Fruit fly (Drosophila melanogaster) whole organism, embryonic: Measurements from ENCODE around the gene CG31098.

Experiments
- CG10209 ChIP-seq: fragments of 200-800 bp; sonication (Bioruptor generic); optimal IDR thresholded peaks from 3 replicates; lab custom pipeline; 2017; ENCODE audit warnings: missing biosample characterization, mild to moderate bottlenecking, missing genetic modification characterization, missing genetic modification reagents
- CG10267 ChIP-seq: fragments of 200-800 bp; sonication (Bioruptor generic); optimal IDR thresholded peaks from 2 replicates; lab custom pipeline; 2018; ENCODE audit warnings: missing biosample characterization, mild to moderate bottlenecking, missing genetic modification characterization, moderate library complexity
- CG10654 ChIP-seq: fragments of 200-800 bp; sonication (Bioruptor generic); optimal IDR thresholded peaks from 2 replicates; lab custom pipeline; 2016; ENCODE audit warnings: missing biosample characterization, missing genetic modification characterization
- CG10959 ChIP-seq: fragments of 200-800 bp; sonication (Bioruptor generic); IDR thresholded peaks from 2 replicates; pipeline ENCODE4 v1.3.6; 2022; ENCODE audit warnings: missing biosample characterization, missing genetic modification characterization
- CG12071 ChIP-seq: fragments of 200-800 bp; sonication (Bioruptor generic); optimal IDR thresholded peaks from 3 replicates; lab custom pipeline; 2018; ENCODE audit warnings: missing biosample characterization, mild to moderate bottlenecking, missing genetic modification characterization
- CG12769 ChIP-seq: fragments of 200-800 bp; sonication (Bioruptor generic); optimal IDR thresholded peaks from 2 replicates; lab custom pipeline; 2019; ENCODE audit warnings: missing biosample characterization, mild to moderate bottlenecking, missing genetic modification characterization, moderate library complexity
- CG13775 ChIP-seq: fragments of 200-800 bp; sonication (Bioruptor generic); optimal IDR thresholded peaks from 3 replicates; lab custom pipeline; 2017; ENCODE audit warnings: missing biosample characterization, mild to moderate bottlenecking, missing genetic modification characterization
- CG14014 ChIP-seq: fragments of 200-800 bp; sonication (Bioruptor generic); IDR thresholded peaks from 2 replicates; pipeline ENCODE4 v1.3.6; 2022; ENCODE audit warnings: missing biosample characterization, missing genetic modification characterization
- CG14050 ChIP-seq: fragments of 200-800 bp; sonication (Bioruptor generic); IDR thresholded peaks from 3 replicates; pipeline ENCODE4 v1.3.6; 2022; ENCODE audit warnings: missing biosample characterization, missing genetic modification characterization
- CG17385 ChIP-seq: fragments of 200-800 bp; sonication (Bioruptor generic); optimal IDR thresholded peaks from 3 replicates; lab custom pipeline; 2018; ENCODE audit warnings: missing biosample characterization, mild to moderate bottlenecking, missing genetic modification characterization
- CG18619 ChIP-seq: fragments of 200-800 bp; sonication (Bioruptor generic); optimal IDR thresholded peaks from 3 replicates; lab custom pipeline; 2017; ENCODE audit warnings: missing biosample characterization, mild to moderate bottlenecking, missing genetic modification characterization
- CG2712 ChIP-seq: fragments of 200-800 bp; optimal IDR thresholded peaks from 3 replicates; lab custom pipeline; 2019; ENCODE audit warnings: missing biosample characterization, mild to moderate bottlenecking, missing genetic modification characterization, moderate library complexity
- CG4730 ChIP-seq: fragments of 200-800 bp; sonication (Bioruptor generic); IDR thresholded peaks from 2 replicates; pipeline ENCODE4 v1.3.6; 2022; ENCODE audit warnings: missing biosample characterization, missing genetic modification characterization
- CG5245 ChIP-seq: fragments of 200-800 bp; sonication (Bioruptor generic); optimal IDR thresholded peaks from 3 replicates; lab custom pipeline; 2016; ENCODE audit warnings: missing biosample characterization, missing genetic modification characterization
- CG6689 ChIP-seq: fragments of 200-800 bp; sonication (Bioruptor generic); IDR thresholded peaks from 2 replicates; pipeline ENCODE4 v1.3.6; 2022; ENCODE audit warnings: missing biosample characterization, missing genetic modification characterization
- CG6813 ChIP-seq: fragments of 200-800 bp; sonication (Bioruptor generic); optimal IDR thresholded peaks from 2 replicates; lab custom pipeline; 2017; ENCODE audit warnings: missing biosample characterization, missing genetic modification characterization, mild to moderate bottlenecking, moderate library complexity, missing genetic modification reagents
- CG7372 ChIP-seq: fragments of 200-800 bp; sonication (Bioruptor generic); IDR thresholded peaks from 2 replicates; pipeline ENCODE4 v1.3.6; 2022; ENCODE audit warnings: missing biosample characterization, missing genetic modification characterization
- CG7786 ChIP-seq: fragments of 200-800 bp; sonication (Bioruptor generic); optimal IDR thresholded peaks from 2 replicates; lab custom pipeline; 2016; ENCODE audit warnings: missing biosample characterization, missing genetic modification characterization
- CG7963 ChIP-seq: fragments of 200-800 bp; sonication (Bioruptor generic); IDR thresholded peaks from 3 replicates; pipeline ENCODE4 v1.3.6; 2022; ENCODE audit warnings: missing biosample characterization, missing genetic modification characterization; ENCODE audit not compliant: partially characterized antibody
- CG8765 ChIP-seq: fragments of 200-800 bp; sonication (Bioruptor generic); IDR thresholded peaks from 2 replicates; pipeline ENCODE4 v1.3.6; 2022; ENCODE audit warnings: missing biosample characterization, missing genetic modification characterization
- CG9932 ChIP-seq: fragments of 200-800 bp; sonication (Bioruptor generic); IDR thresholded peaks from 2 replicates; pipeline ENCODE4 v1.3.6; 2022; ENCODE audit warnings: missing biosample characterization, missing genetic modification characterization
- Chrac-16 ChIP-seq: fragments of 200-800 bp; sonication (Bioruptor generic); optimal IDR thresholded peaks from 3 replicates; lab custom pipeline; 2016; ENCODE audit warnings: missing biosample characterization, missing genetic modification characterization
- Doc3 ChIP-seq: fragments of 200-800 bp; sonication (Bioruptor generic); IDR thresholded peaks from 3 replicates; pipeline ENCODE4 v1.3.6; 2022; ENCODE audit warnings: missing biosample characterization, missing genetic modification characterization; ENCODE audit not compliant: partially characterized antibody
- HmgZ ChIP-seq: fragments of 200-800 bp; sonication (Bioruptor generic); optimal IDR thresholded peaks from 2 replicates; lab custom pipeline; 2018; ENCODE audit warnings: missing biosample characterization, mild to moderate bottlenecking, missing genetic modification characterization
- Hmr ChIP-seq: fragments of 200-800 bp; sonication (Bioruptor generic); optimal IDR thresholded peaks from 3 replicates; lab custom pipeline; 2017; ENCODE audit warnings: mild to moderate bottlenecking, missing biosample characterization, missing genetic modification reagents, missing genetic modification characterization
- Hmx ChIP-seq: fragments of 200-800 bp; sonication (Bioruptor generic); optimal IDR thresholded peaks from 2 replicates; lab custom pipeline; 2016; ENCODE audit warnings: missing biosample characterization, missing genetic modification characterization
- Jarid2 ChIP-seq: fragments of 200-800 bp; sonication (Bioruptor generic); optimal IDR thresholded peaks from 3 replicates; lab custom pipeline; 2017; ENCODE audit warnings: mild to moderate bottlenecking, missing biosample characterization, missing genetic modification reagents, missing genetic modification characterization
- Med ChIP-seq: fragments of 200-800 bp; sonication (Bioruptor generic); peaks from one replicate; lab custom pipeline; 2016; ENCODE audit warnings: missing biosample characterization, missing genetic modification characterization, mild to moderate bottlenecking, inconsistent platforms, moderate library complexity
- Mes4 ChIP-seq: fragments of 200-800 bp; sonication (Bioruptor generic); optimal IDR thresholded peaks from 2 replicates; lab custom pipeline; 2016; ENCODE audit warnings: missing biosample characterization, missing genetic modification characterization
- Rx ChIP-seq: fragments of 200-800 bp; sonication (Bioruptor generic); IDR thresholded peaks from 2 replicates; pipeline ENCODE4 v1.3.6; 2022; ENCODE audit warnings: missing biosample characterization, missing genetic modification characterization
- Sox102F ChIP-seq: fragments of 200-800 bp; sonication (Bioruptor generic); optimal IDR thresholded peaks from 2 replicates; lab custom pipeline; 2018; ENCODE audit warnings: missing biosample characterization, mild to moderate bottlenecking, missing genetic modification characterization, moderate library complexity
- Stat92E ChIP-seq, 3 experiments: fragments of >200 bp in 2 of 3; fragments of 200-800 bp in 1 of 3; sonication (Bioruptor generic) in 1 of 3; optimal IDR thresholded peaks; 2 replicates each; lab custom pipeline; 2017 to 2019; ENCODE audit warnings: missing biosample characterization in 3 of 3, missing genetic modification characterization in 3 of 3, mild to moderate bottlenecking in 1 of 3, moderate library complexity in 1 of 3
- bsh ChIP-seq, 2 experiments: fragments of 200-800 bp; sonication (Bioruptor generic); optimal IDR thresholded peaks; 2 replicates each; lab custom pipeline; 2017 to 2018; ENCODE audit warnings: mild to moderate bottlenecking in 2 of 2, missing biosample characterization in 2 of 2, missing genetic modification characterization in 2 of 2, moderate library complexity in 1 of 2
- caup ChIP-seq: fragments of 200-800 bp; sonication (Bioruptor generic); optimal IDR thresholded peaks from 3 replicates; lab custom pipeline; 2017; ENCODE audit warnings: missing biosample characterization, mild to moderate bottlenecking, missing genetic modification characterization, moderate library complexity; ENCODE audit not compliant: severe bottlenecking
- crc ChIP-seq: fragments of 200-800 bp; sonication (Bioruptor generic); optimal IDR thresholded peaks from 2 replicates; lab custom pipeline; 2016; ENCODE audit warnings: missing biosample characterization, missing genetic modification characterization
- crp ChIP-seq, 2 experiments: fragments of 200-800 bp; sonication (Bioruptor generic); optimal IDR thresholded peaks; 2 replicates in 1 of 2; 3 replicates in 1 of 2; lab custom pipeline; 2017; ENCODE audit warnings: missing biosample characterization in 2 of 2, missing genetic modification characterization in 2 of 2, mild to moderate bottlenecking in 1 of 2, moderate library complexity in 1 of 2
- fu2 ChIP-seq: fragments of 200-800 bp; sonication (Bioruptor generic); optimal IDR thresholded peaks from 2 replicates; lab custom pipeline; 2016; ENCODE audit warnings: missing biosample characterization, missing genetic modification characterization
- gfzf ChIP-seq: fragments of 200-800 bp; sonication (Bioruptor generic); optimal IDR thresholded peaks from 2 replicates; lab custom pipeline; 2016; ENCODE audit warnings: missing biosample characterization, mild to moderate bottlenecking, missing genetic modification characterization, moderate library complexity
- gt ChIP-seq: fragments of 200-800 bp; sonication (Bioruptor generic); IDR thresholded peaks from 2 replicates; pipeline ENCODE4 v1.3.6; 2022; ENCODE audit warnings: missing biosample characterization, missing genetic modification characterization
- kah ChIP-seq: fragments of 200-800 bp; sonication (Bioruptor generic); optimal IDR thresholded peaks from 2 replicates; lab custom pipeline; 2018; ENCODE audit warnings: missing biosample characterization, mild to moderate bottlenecking, missing genetic modification characterization
- otp ChIP-seq: fragments of 200-800 bp; sonication (Bioruptor generic); IDR thresholded peaks from 3 replicates; pipeline ENCODE4, ENCODE4 v1.3.6; 2022; ENCODE audit warnings: missing biosample characterization, missing genetic modification characterization
- pnt ChIP-seq: fragments of 200-800 bp; sonication (Bioruptor generic); optimal IDR thresholded peaks from 3 replicates; lab custom pipeline; 2016; ENCODE audit warnings: missing biosample characterization, missing genetic modification characterization
- rib ChIP-seq: fragments of 200-800 bp; sonication (Bioruptor generic); IDR thresholded peaks from 2 replicates; pipeline ENCODE4 v1.3.6; 2022; ENCODE audit warnings: missing biosample characterization, missing genetic modification characterization
- sc ChIP-seq, 3 experiments: fragments of >200 bp in 2 of 3; fragments of 200-800 bp in 1 of 3; sonication (Bioruptor generic) in 1 of 3; optimal IDR thresholded peaks; 2 replicates in 2 of 3; 3 replicates in 1 of 3; lab custom pipeline; 2017; ENCODE audit warnings: mild to moderate bottlenecking in 1 of 3, missing biosample characterization in 1 of 3, missing genetic modification characterization in 1 of 3, missing genetic modification reagents in 1 of 3
- scrt ChIP-seq: fragments of 200-800 bp; sonication (Bioruptor generic); optimal IDR thresholded peaks from 2 replicates; lab custom pipeline; 2018; ENCODE audit warnings: missing biosample characterization, mild to moderate bottlenecking, missing genetic modification characterization, moderate library complexity
- tin ChIP-seq: fragments of 200-800 bp; sonication (Bioruptor generic); optimal IDR thresholded peaks from 3 replicates; lab custom pipeline; 2016; ENCODE audit warnings: missing biosample characterization, missing genetic modification characterization
- vnd ChIP-seq: fragments of 200-800 bp; sonication (Bioruptor generic); IDR thresholded peaks from 3 replicates; pipeline ENCODE4 v1.3.6; 2022; ENCODE audit warnings: missing biosample characterization, missing genetic modification characterization; ENCODE audit not compliant: partially characterized antibody
- zen ChIP-seq: fragments of 200-800 bp; sonication (Bioruptor generic); optimal IDR thresholded peaks from 3 replicates; lab custom pipeline; 2018; ENCODE audit warnings: missing biosample characterization, mild to moderate bottlenecking, missing genetic modification characterization, moderate library complexity

Gene CG31098

dm6 chr3R:25262322-25262761, 30.4 kb downstream of the CG31098 start, which contains the start of the genes Kdsr and CG11858 (continued):
- TF ChIP-seq CG12071 (GFP tag; lab: Kevin White, UChicago) (no peak), zen (peak; percentile 51), kah (GFP tag; lab: Kevin White, UChicago) (peak; percentile 1), CG10267 (peak; percentile 63), caup (GFP tag; lab: Kevin White, UChicago) (peak; percentile 58), Hmx (GFP tag; lab: Kevin White, UChicago) (no peak), fu2 (GFP tag; lab: Kevin White, UChicago) (peak; percentile 21), CG14014 (GFP tag; lab: Robert Waterston, UW) (peak; percentile 77), CG4730 (GFP tag; lab: Robert Waterston, UW) (peak; percentile 37; the same call in 1 of the 2 replicates), CG7786 (peak; percentile 52), scrt (GFP tag; lab: Kevin White, UChicago) (peak; percentile 33), bsh (GFP tag; optimal IDR thresholded peaks at IDR 0.05; lab: Kevin White, UChicago) (peak in 1 of 2 experiments; percentile 68), Med (GFP tag; lab: Kevin White, UChicago) (peak; percentile 95), rib (peak; percentile 38; the same call in 1 of the 2 replicates), pnt (peak; percentile 21), sc (optimal IDR thresholded peaks at IDR 0.05; lab: Kevin White, UChicago) (no peak), sc (GFP tag; optimal IDR thresholded peaks at IDR 0.05; lab: Kevin White, UChicago) (no peak), CG14050 (GFP tag; lab: Robert Waterston, UW) (peak; percentile 52), CG9932 (peak; percentile 80), tin (GFP tag; lab: Kevin White, UChicago) (peak; percentile 34), CG17385 (GFP tag; lab: Kevin White, UChicago) (peak; percentile 29), Rx (peak; percentile 50), Chrac-16 (GFP tag; lab: Kevin White, UChicago) (peak; percentile 58), CG8765 (peak; percentile 53), Jarid2 (no peak), gfzf (GFP tag; lab: Kevin White, UChicago) (peak; percentile 66), CG6689 (GFP tag; lab: Robert Waterston, UW) (peak; percentile 63), otp (GFP tag; lab: Robert Waterston, UW) (0 out of 3 replicates have a peak, but pooled peaks have one; percentile 43), CG10654 (peak; percentile 29), CG7963 (no peak), CG5245 (peak; percentile 24), CG7372 (GFP tag; lab: Robert Waterston, UW) (peak; percentile 35; the same call in 1 of the 2 replicates), vnd (GFP tag; lab: Robert Waterston, UW) (0 out of 3 replicates have a peak, but pooled peaks have one; percentile 23), CG2712 (tag; lab: Kevin White, UChicago) (peak; percentile 82), Mes4 (no peak), crp (GFP tag; optimal IDR thresholded peaks at IDR 0.05; lab: Kevin White, UChicago) (peak in 1 of 2 experiments; percentile 49), CG12769 (peak; percentile 68), CG18619 (GFP tag; lab: Kevin White, UChicago) (peak; percentile 25), CG13775 (GFP tag; lab: Kevin White, UChicago) (peak; percentile 73), gt (no peak), CG10959 (GFP tag; lab: Robert Waterston, UW) (0 out of 2 replicates have a peak, but pooled peaks have one; percentile 34), Sox102F (GFP tag; lab: Kevin White, UChicago) (peak; percentile 72), crc (GFP tag; lab: Kevin White, UChicago) (no peak), Stat92E (GFP tag; optimal IDR thresholded peaks at IDR 0.05; lab: Kevin White, UChicago) (no peak), HmgZ (peak; percentile 79), Hmr (GFP tag; lab: Kevin White, UChicago) (peak; percentile 67), CG10209 (GFP tag; lab: Kevin White, UChicago) (peak; percentile 38), Doc3 (no peak), CG6813 (GFP tag; lab: Kevin White, UChicago) (no peak)
